Fruit fly (Drosophila melanogaster) whole organism, embryonic: ENCODE results near the gene CG9270.

ENCODE experiments used
- CG11456 ChIP-seq: fragments of 200-800 bp; sonication (Bioruptor generic); IDR thresholded peaks from 3 replicates; pipeline ENCODE4 v1.3.6; 2022; ENCODE audit warnings: missing biosample characterization, missing genetic modification characterization
- CG12104 ChIP-seq: fragments of 200-800 bp; sonication (Bioruptor generic); optimal IDR thresholded peaks from 3 replicates; lab custom pipeline; 2016; ENCODE audit warnings: missing biosample characterization, missing genetic modification characterization
- CG12236 ChIP-seq: fragments of 200-800 bp; sonication (Bioruptor generic); optimal IDR thresholded peaks from 2 replicates; lab custom pipeline; 2016; ENCODE audit warnings: missing biosample characterization, missing genetic modification characterization
- CG13287 ChIP-seq: fragments of 200-800 bp; sonication (Bioruptor generic); IDR thresholded peaks from 2 replicates; pipeline ENCODE4 v1.3.6; 2022; ENCODE audit warnings: missing biosample characterization, missing genetic modification characterization; ENCODE audit not compliant: partially characterized antibody
- CG14441 ChIP-seq: fragments of 200-800 bp; sonication (Bioruptor generic); IDR thresholded peaks from 2 replicates; pipeline ENCODE4 v1.3.6; 2022; ENCODE audit warnings: missing biosample characterization, missing genetic modification characterization
- CG14965 ChIP-seq: fragments of 200-800 bp; sonication (Bioruptor generic); optimal IDR thresholded peaks from 2 replicates; lab custom pipeline; 2016; ENCODE audit warnings: missing biosample characterization, missing genetic modification characterization, borderline replicate concordance
- CG16815 ChIP-seq: fragments of 200-800 bp; sonication (Bioruptor generic); optimal IDR thresholded peaks from 3 replicates; lab custom pipeline; 2017; ENCODE audit warnings: missing biosample characterization, mild to moderate bottlenecking, missing genetic modification characterization
- CG17328 ChIP-seq: fragments of 200-800 bp; sonication (Bioruptor generic); IDR thresholded peaks from 2 replicates; pipeline ENCODE4 v1.3.6; 2022; ENCODE audit warnings: missing biosample characterization, missing genetic modification characterization
- CG17385 ChIP-seq: fragments of 200-800 bp; sonication (Bioruptor generic); optimal IDR thresholded peaks from 3 replicates; lab custom pipeline; 2018; ENCODE audit warnings: missing biosample characterization, mild to moderate bottlenecking, missing genetic modification characterization
- CG2678 ChIP-seq: fragments of 200-800 bp; sonication (Bioruptor generic); optimal IDR thresholded peaks from 3 replicates; lab custom pipeline; 2019; ENCODE audit warnings: missing biosample characterization, mild to moderate bottlenecking, missing genetic modification characterization, moderate library complexity
- CG32532 ChIP-seq: fragments of 200-800 bp; sonication (Bioruptor generic); IDR thresholded peaks from 2 replicates; pipeline ENCODE4 v1.3.6; 2022; ENCODE audit warnings: missing biosample characterization, missing genetic modification characterization
- CG43689 ChIP-seq: fragments of 200-800 bp; sonication (Bioruptor generic); IDR thresholded peaks from 2 replicates; pipeline ENCODE4 v1.3.6; 2022; ENCODE audit warnings: missing biosample characterization, missing genetic modification characterization
- CG6175 ChIP-seq: fragments of 200-800 bp; sonication (Bioruptor generic); IDR thresholded peaks from 3 replicates; pipeline ENCODE4 v1.3.6; 2022; ENCODE audit warnings: missing biosample characterization, missing genetic modification characterization
- CG6683 ChIP-seq: fragments of 200-800 bp; sonication (Bioruptor generic); optimal IDR thresholded peaks from 2 replicates; lab custom pipeline; 2017; ENCODE audit warnings: missing biosample characterization, mild to moderate bottlenecking, missing genetic modification characterization, missing genetic modification reagents
- CG6765 ChIP-seq: fragments of 200-800 bp; sonication (Bioruptor generic); optimal IDR thresholded peaks from 3 replicates; lab custom pipeline; 2017; ENCODE audit warnings: missing biosample characterization, mild to moderate bottlenecking, missing genetic modification characterization
- CG7963 ChIP-seq: fragments of 200-800 bp; sonication (Bioruptor generic); IDR thresholded peaks from 3 replicates; pipeline ENCODE4 v1.3.6; 2022; ENCODE audit warnings: missing biosample characterization, missing genetic modification characterization; ENCODE audit not compliant: partially characterized antibody
- CG8478 ChIP-seq: fragments of >200 bp; optimal IDR thresholded peaks from 2 replicates; lab custom pipeline; 2018
- CG8944 ChIP-seq: fragments of 200-800 bp; sonication (Bioruptor generic); optimal IDR thresholded peaks from 3 replicates; lab custom pipeline; 2016; ENCODE audit warnings: missing biosample characterization, missing genetic modification characterization
- CG9437 ChIP-seq: fragments of 200-800 bp; sonication (Bioruptor generic); optimal IDR thresholded peaks from 2 replicates; lab custom pipeline; 2018; ENCODE audit warnings: missing biosample characterization, mild to moderate bottlenecking, missing genetic modification characterization
- CG9609 ChIP-seq: fragments of 200-800 bp; sonication (Bioruptor generic); optimal IDR thresholded peaks from 3 replicates; lab custom pipeline; 2016; ENCODE audit warnings: missing biosample characterization, missing genetic modification characterization
- Camta ChIP-seq: fragments of 200-800 bp; sonication (Bioruptor generic); optimal IDR thresholded peaks from 2 replicates; lab custom pipeline; 2016; ENCODE audit warnings: missing biosample characterization, missing genetic modification characterization
- CkIIα-i1 ChIP-seq: fragments of 200-800 bp; sonication (Bioruptor generic); IDR thresholded peaks from 2 replicates; pipeline ENCODE4 v1.3.6; 2022; ENCODE audit warnings: missing biosample characterization, missing genetic modification characterization
- CoRest ChIP-seq: fragments of 200-800 bp; sonication (Bioruptor generic); optimal IDR thresholded peaks from 3 replicates; lab custom pipeline; 2018; ENCODE audit warnings: missing biosample characterization, mild to moderate bottlenecking, missing genetic modification characterization, moderate library complexity
- Dbx ChIP-seq: fragments of 200-800 bp; sonication (Bioruptor generic); IDR thresholded peaks from 3 replicates; pipeline ENCODE4 v1.3.6; 2022; ENCODE audit warnings: missing biosample characterization, missing genetic modification characterization
- Fer2 ChIP-seq: fragments of 200-800 bp; sonication (Bioruptor generic); optimal IDR thresholded peaks from 2 replicates; lab custom pipeline; 2018; ENCODE audit warnings: missing biosample characterization, mild to moderate bottlenecking, missing genetic modification characterization, moderate library complexity
- Fer3 ChIP-seq: fragments of 200-800 bp; sonication (Bioruptor generic); optimal IDR thresholded peaks from 2 replicates; lab custom pipeline; 2018; ENCODE audit warnings: missing biosample characterization, mild to moderate bottlenecking, missing genetic modification characterization, moderate library complexity
- GATAe ChIP-seq: fragments of 200-800 bp; sonication (Bioruptor generic); conservative IDR thresholded peaks from 2 replicates; pipeline ENCODE4 v1.3.6; 2022; ENCODE audit warnings: missing biosample characterization, missing genetic modification characterization
- HLH4C ChIP-seq: fragments of 200-800 bp; sonication (Bioruptor generic); IDR thresholded peaks from 3 replicates; pipeline ENCODE4 v1.3.6; 2022; ENCODE audit warnings: missing biosample characterization, missing genetic modification characterization; ENCODE audit not compliant: partially characterized antibody
- HLH54F ChIP-seq: fragments of 200-800 bp; sonication (Bioruptor generic); optimal IDR thresholded peaks from 3 replicates; lab custom pipeline; 2016; ENCODE audit warnings: missing biosample characterization, missing genetic modification characterization
- Hey ChIP-seq: fragments of 200-800 bp; sonication (Bioruptor generic); optimal IDR thresholded peaks from 3 replicates; lab custom pipeline; 2018; ENCODE audit warnings: missing biosample characterization, mild to moderate bottlenecking, missing genetic modification characterization
- Hr78 ChIP-seq, 2 experiments: fragments of 200-800 bp in 1 of 2; fragments of >200 bp in 1 of 2; sonication (Bioruptor generic) in 1 of 2; optimal IDR thresholded peaks; 2 replicates each; lab custom pipeline; 2017 to 2019; ENCODE audit warnings: missing biosample characterization in 2 of 2, missing genetic modification characterization in 2 of 2, mild to moderate bottlenecking in 1 of 2, moderate library complexity in 1 of 2
- MTF-1 ChIP-seq: fragments of 200-800 bp; sonication (Bioruptor generic); optimal IDR thresholded peaks from 2 replicates; lab custom pipeline; 2018; ENCODE audit warnings: missing biosample characterization, mild to moderate bottlenecking, missing genetic modification characterization, borderline replicate concordance
- Mad ChIP-seq: fragments of 200-800 bp; sonication (Bioruptor generic); optimal IDR thresholded peaks from 2 replicates; lab custom pipeline; 2016; ENCODE audit warnings: missing biosample characterization, missing genetic modification characterization
- Spps ChIP-seq: fragments of 200-800 bp; sonication (Bioruptor generic); optimal IDR thresholded peaks from 2 replicates; lab custom pipeline; 2018; ENCODE audit warnings: missing biosample characterization, mild to moderate bottlenecking, missing genetic modification characterization
- cato ChIP-seq: fragments of 200-800 bp; sonication (Bioruptor generic); optimal IDR thresholded peaks from 2 replicates; lab custom pipeline; 2016; ENCODE audit warnings: missing biosample characterization, missing genetic modification characterization, borderline replicate concordance
- crol ChIP-seq: fragments of 200-800 bp; sonication (Bioruptor generic); IDR thresholded peaks from 2 replicates; pipeline ENCODE4 v1.3.6; 2022; ENCODE audit warnings: missing biosample characterization, missing genetic modification characterization
- dati ChIP-seq: fragments of 200-800 bp; sonication (Bioruptor generic); IDR thresholded peaks from 2 replicates; pipeline ENCODE4 v1.3.6; 2022; ENCODE audit warnings: missing biosample characterization, missing genetic modification characterization
- dm ChIP-seq: fragments of 200-800 bp; sonication (Bioruptor generic); optimal IDR thresholded peaks from 3 replicates; lab custom pipeline; 2016; ENCODE audit warnings: missing biosample characterization, missing genetic modification characterization
- emc ChIP-seq: fragments of 200-800 bp; sonication (Bioruptor generic); optimal IDR thresholded peaks from 2 replicates; lab custom pipeline; 2016; ENCODE audit warnings: missing biosample characterization, missing genetic modification characterization
- gcm2 ChIP-seq: fragments of 200-800 bp; sonication (Bioruptor generic); optimal IDR thresholded peaks from 2 replicates; lab custom pipeline; 2016; ENCODE audit warnings: missing biosample characterization, missing genetic modification characterization
- klu ChIP-seq: fragments of 200-800 bp; sonication (Bioruptor generic); IDR thresholded peaks from 2 replicates; pipeline ENCODE4 v1.3.6; 2022; ENCODE audit warnings: missing biosample characterization, missing genetic modification characterization
- lilli ChIP-seq: fragments of 200-800 bp; sonication (Bioruptor generic); optimal IDR thresholded peaks from 3 replicates; lab custom pipeline; 2016; ENCODE audit warnings: missing biosample characterization, missing genetic modification characterization
- oc ChIP-seq: fragments of 200-800 bp; sonication (Bioruptor generic); optimal IDR thresholded peaks from 2 replicates; lab custom pipeline; 2018; ENCODE audit warnings: missing biosample characterization, mild to moderate bottlenecking, missing genetic modification characterization, moderate library complexity
- pfk ChIP-seq: fragments of 200-800 bp; sonication (Bioruptor generic); optimal IDR thresholded peaks from 2 replicates; lab custom pipeline; 2018; ENCODE audit warnings: missing biosample characterization, mild to moderate bottlenecking, missing genetic modification characterization, moderate library complexity
- pum ChIP-seq: fragments of 200-800 bp; sonication (Bioruptor generic); optimal IDR thresholded peaks from 2 replicates; lab custom pipeline; 2016; ENCODE audit warnings: missing biosample characterization, missing genetic modification characterization
- sens-2 ChIP-seq: fragments of 200-800 bp; sonication (Bioruptor generic); IDR thresholded peaks from 2 replicates; pipeline ENCODE4 v1.3.6; 2022; ENCODE audit warnings: missing biosample characterization, missing genetic modification characterization
- tio ChIP-seq: fragments of 200-800 bp; sonication (Bioruptor generic); optimal IDR thresholded peaks from 2 replicates; lab custom pipeline; 2017; ENCODE audit warnings: missing biosample characterization, missing genetic modification characterization, inconsistent platforms
- unc-4 ChIP-seq: fragments of 200-800 bp; sonication (Bioruptor generic); IDR thresholded peaks from 2 replicates; pipeline ENCODE4 v1.3.6; 2022; ENCODE audit warnings: missing biosample characterization, missing genetic modification characterization; ENCODE audit not compliant: partially characterized antibody
- usp ChIP-seq: fragments of >200 bp; optimal IDR thresholded peaks from 2 replicates; lab custom pipeline; 2017; ENCODE audit warnings: missing biosample characterization, missing genetic modification characterization
- vvl ChIP-seq: fragments of 200-800 bp; sonication (Bioruptor generic); IDR thresholded peaks from 2 replicates; pipeline ENCODE4 v1.3.6; 2022; ENCODE audit warnings: missing biosample characterization, missing genetic modification characterization

Gene CG9270

dm6 chr2L:20881353-20882079, 52.4 kb downstream of the CG9270 start (continued):
- peak; percentile 83 for TF ChIP-seq lilli
- TF ChIP-seq emc (GFP tag; lab: Kevin White, UChicago): no peak
- peak; percentile 72; the same call in 2 of the 3 replicates for TF ChIP-seq Dbx (GFP tag; lab: Robert Waterston, UW)
- peak; percentile 69 for TF ChIP-seq CG2678 (tag; lab: Kevin White, UChicago)
- TF ChIP-seq CG8478: no peak
- no peak for TF ChIP-seq tio (GFP tag; lab: Kevin White, UChicago)
- TF ChIP-seq sens-2 (GFP tag; lab: Robert Waterston, UW): no peak
- peak; percentile 30 for TF ChIP-seq CoRest (tag; lab: Kevin White, UChicago)
- TF ChIP-seq HLH4C: no peak
- TF ChIP-seq CG17328 (GFP tag; lab: Robert Waterston, UW): peak; percentile 48
- TF ChIP-seq GATAe (GFP tag; lab: Robert Waterston, UW): no peak
- no peak; the same call in 2 of the 3 replicates for TF ChIP-seq CG11456 (GFP tag; lab: Robert Waterston, UW)
- TF ChIP-seq Camta: no peak
- peak; percentile 23 for TF ChIP-seq pum (GFP tag; lab: Kevin White, UChicago)
- peak; percentile 25 for TF ChIP-seq CG16815 (GFP tag; lab: Kevin White, UChicago)
- peak; percentile 23 for TF ChIP-seq CG9609 (GFP tag; lab: Kevin White, UChicago)
- TF ChIP-seq CG14441 (GFP tag; lab: Robert Waterston, UW): 0 out of 2 replicates have a peak, but pooled peaks have one; percentile 55
- no peak for TF ChIP-seq CG6765 (GFP tag; lab: Kevin White, UChicago)
- no peak for TF ChIP-seq oc (tag; lab: Kevin White, UChicago)
- TF ChIP-seq CG6175: 0 out of 3 replicates have a peak, but pooled peaks have one; percentile 28
- no peak for TF ChIP-seq CG7963 (GFP tag; lab: Robert Waterston, UW)
- TF ChIP-seq MTF-1 (GFP tag; lab: Kevin White, UChicago): no peak
- TF ChIP-seq CG8944 (GFP tag; lab: Kevin White, UChicago): peak; percentile 40
- TF ChIP-seq CG12236: no peak
- no peak for TF ChIP-seq Fer2 (tag; lab: Kevin White, UChicago)
- no peak for TF ChIP-seq CG14965 (GFP tag; lab: Kevin White, UChicago)
- TF ChIP-seq Hey: no peak
- no peak for TF ChIP-seq CG13287 (GFP tag; lab: Robert Waterston, UW)
- no peak for TF ChIP-seq usp (GFP tag; lab: Kevin White, UChicago)
- no peak for TF ChIP-seq Spps (tag; lab: Kevin White, UChicago)
- TF ChIP-seq dati (GFP tag; lab: Robert Waterston, UW): 0 out of 2 replicates have a peak, but pooled peaks have one; percentile 17
- TF ChIP-seq unc-4 (GFP tag; lab: Robert Waterston, UW): no peak
- no peak for TF ChIP-seq CG12104
- TF ChIP-seq CG17385: no peak
- 0 out of 2 replicates have a peak, but pooled peaks have one; percentile 17 for TF ChIP-seq CG43689 (GFP tag; lab: Robert Waterston, UW)
- peak; percentile 89 for TF ChIP-seq CG32532 (GFP tag; lab: Robert Waterston, UW)
- no peak for TF ChIP-seq CG6683 (GFP tag; lab: Kevin White, UChicago)
- TF ChIP-seq dm (GFP tag; lab: Kevin White, UChicago): no peak
- TF ChIP-seq klu (GFP tag; lab: Robert Waterston, UW): 0 out of 2 replicates have a peak, but pooled peaks have one; percentile 49
- no peak for TF ChIP-seq CG9437
- no peak for TF ChIP-seq Hr78 (GFP tag; optimal IDR thresholded peaks at IDR 0.05; lab: Kevin White, UChicago)
- TF ChIP-seq HLH54F (GFP tag; lab: Kevin White, UChicago): peak; percentile 59
- no peak for TF ChIP-seq Mad
- TF ChIP-seq CkIIα-i1 (GFP tag; lab: Robert Waterston, UW): no peak
- TF ChIP-seq gcm2 (GFP tag; lab: Kevin White, UChicago): no peak
- no peak for TF ChIP-seq crol
- peak; percentile 70 for TF ChIP-seq Fer3 (tag; lab: Kevin White, UChicago)
- TF ChIP-seq pfk (GFP tag; lab: Kevin White, UChicago): no peak
- TF ChIP-seq vvl (GFP tag; lab: Robert Waterston, UW): peak; percentile 66
- no peak for TF ChIP-seq cato
